Fruit fly (Drosophila melanogaster) whole organism, prepupa: ENCODE measurements around the gene pasi2.

Experiments
- Blimp-1 ChIP-seq: fragments of 200-800 bp; sonication (Bioruptor generic); optimal IDR thresholded peaks from 3 replicates; lab custom pipeline; 2017; ENCODE audit warnings: missing biosample characterization, missing genetic modification characterization, mild to moderate bottlenecking, moderate library complexity, missing genetic modification reagents
- CG11294 ChIP-seq: fragments of 200-800 bp; sonication (Bioruptor generic); IDR thresholded peaks from 2 replicates; pipeline ENCODE4 v1.3.6; 2022; ENCODE audit warnings: missing biosample characterization, missing genetic modification characterization
- CG11762 ChIP-seq: fragments of 200-800 bp; sonication (Bioruptor generic); optimal IDR thresholded peaks from 3 replicates; lab custom pipeline; 2016; ENCODE audit warnings: missing biosample characterization, missing genetic modification characterization; ENCODE audit not compliant: insufficient read depth
- CG11902 ChIP-seq: fragments of 200-800 bp; sonication (Bioruptor generic); optimal IDR thresholded peaks from 3 replicates; lab custom pipeline; 2016; ENCODE audit warnings: missing biosample characterization, missing genetic modification characterization
- CG15336 ChIP-seq: fragments of 200-800 bp; sonication (Bioruptor generic); IDR thresholded peaks from 2 replicates; pipeline ENCODE4 v1.3.6; 2022; ENCODE audit warnings: missing biosample characterization, missing genetic modification characterization
- CG1621 ChIP-seq: fragments of 200-800 bp; sonication (Bioruptor generic); optimal IDR thresholded peaks from 3 replicates; lab custom pipeline; 2018; ENCODE audit warnings: missing biosample characterization, mild to moderate bottlenecking, missing genetic modification characterization
- CG16779 ChIP-seq: fragments of 200-800 bp; sonication (Bioruptor generic); optimal IDR thresholded peaks from 3 replicates; lab custom pipeline; 2017; ENCODE audit warnings: missing biosample characterization, mild to moderate bottlenecking, missing genetic modification characterization
- CG31627 ChIP-seq: fragments of 200-800 bp; sonication (Bioruptor generic); optimal IDR thresholded peaks from 3 replicates; lab custom pipeline; 2016; ENCODE audit warnings: missing biosample characterization, missing genetic modification characterization
- CG34406 ChIP-seq: fragments of 200-800 bp; sonication (Bioruptor generic); optimal IDR thresholded peaks from 3 replicates; lab custom pipeline; 2016; ENCODE audit warnings: missing biosample characterization, missing genetic modification characterization
- CG3919 ChIP-seq: fragments of 200-800 bp; sonication (Bioruptor generic); optimal IDR thresholded peaks from 3 replicates; lab custom pipeline; 2016; ENCODE audit warnings: missing biosample characterization, missing genetic modification characterization
- CG6163 ChIP-seq: fragments of 200-800 bp; sonication (Bioruptor generic); IDR thresholded peaks from 3 replicates; pipeline ENCODE4 v1.3.6; 2022; ENCODE audit warnings: missing biosample characterization, missing genetic modification characterization
- CG6808 ChIP-seq: fragments of 200-800 bp; sonication (Bioruptor generic); optimal IDR thresholded peaks from 3 replicates; lab custom pipeline; 2017; ENCODE audit warnings: missing biosample characterization, missing genetic modification characterization, mild to moderate bottlenecking, moderate library complexity, missing genetic modification reagents
- CG6854 ChIP-seq: fragments of 200-800 bp; sonication (Bioruptor generic); optimal IDR thresholded peaks from 2 replicates; lab custom pipeline; 2017; ENCODE audit warnings: missing biosample characterization, mild to moderate bottlenecking, missing genetic modification characterization
- CG7368 ChIP-seq: fragments of 200-800 bp; sonication (Bioruptor generic); optimal IDR thresholded peaks from 3 replicates; lab custom pipeline; 2016; ENCODE audit warnings: missing biosample characterization, missing genetic modification characterization
- CG8119 ChIP-seq: fragments of 200-800 bp; sonication (Bioruptor generic); IDR thresholded peaks from 3 replicates; pipeline ENCODE4 v1.3.6; 2022; ENCODE audit warnings: missing biosample characterization, missing genetic modification characterization
- CG8319 ChIP-seq: fragments of 200-800 bp; sonication (Bioruptor generic); optimal IDR thresholded peaks from 3 replicates; lab custom pipeline; 2016; ENCODE audit warnings: missing biosample characterization, missing genetic modification characterization
- CG8632 ChIP-seq: fragments of 200-800 bp; sonication (Bioruptor generic); optimal IDR thresholded peaks from 3 replicates; lab custom pipeline; 2016; ENCODE audit warnings: missing biosample characterization, missing genetic modification characterization
- CG9139 ChIP-seq: fragments of 200-800 bp; sonication (Bioruptor generic); optimal IDR thresholded peaks from 3 replicates; lab custom pipeline; 2017; ENCODE audit warnings: missing biosample characterization, mild to moderate bottlenecking, missing genetic modification characterization
- Eip75B ChIP-seq: fragments of 200-800 bp; sonication (Bioruptor generic); optimal IDR thresholded peaks from 3 replicates; lab custom pipeline; 2016; ENCODE audit warnings: missing biosample characterization, missing genetic modification characterization
- Eip78C ChIP-seq: fragments of 200-800 bp; sonication (Bioruptor generic); peaks from one replicate; lab custom pipeline; 2016; ENCODE audit warnings: missing biosample characterization, missing genetic modification characterization
- Ets21C ChIP-seq: fragments of 200-800 bp; sonication (Bioruptor generic); optimal IDR thresholded peaks from 3 replicates; lab custom pipeline; 2016; ENCODE audit warnings: missing biosample characterization, missing genetic modification characterization
- Ets96B ChIP-seq: fragments of 200-800 bp; optimal IDR thresholded peaks from 2 replicates; lab custom pipeline; 2019; ENCODE audit warnings: missing biosample characterization, mild to moderate bottlenecking, missing genetic modification characterization, moderate library complexity
- Hr38 ChIP-seq: sonication (Bioruptor generic); optimal IDR thresholded peaks from 2 replicates; lab custom pipeline; 2016; ENCODE audit warnings: missing biosample characterization, missing genetic modification characterization
- Hr39 ChIP-seq: fragments of 200-800 bp; sonication (Bioruptor generic); optimal IDR thresholded peaks from 2 replicates; lab custom pipeline; 2016; ENCODE audit warnings: missing biosample characterization, missing genetic modification characterization
- Lpt ChIP-seq: fragments of 200-800 bp; sonication (Bioruptor generic); optimal IDR thresholded peaks from 3 replicates; lab custom pipeline; 2016; ENCODE audit warnings: missing biosample characterization, missing genetic modification characterization
- Met ChIP-seq: fragments of 200-800 bp; sonication (Bioruptor generic); optimal IDR thresholded peaks from 3 replicates; lab custom pipeline; 2016; ENCODE audit warnings: missing biosample characterization, missing genetic modification characterization
- Smox ChIP-seq: fragments of 200-800 bp; sonication (Bioruptor generic); optimal IDR thresholded peaks from 3 replicates; lab custom pipeline; 2016; ENCODE audit warnings: missing biosample characterization, missing genetic modification characterization
- Sox15 ChIP-seq: fragments of 200-800 bp; sonication (Bioruptor generic); optimal IDR thresholded peaks from 3 replicates; lab custom pipeline; 2016; ENCODE audit warnings: missing biosample characterization, missing genetic modification characterization
- achi ChIP-seq: fragments of 200-800 bp; sonication (Bioruptor generic); optimal IDR thresholded peaks from 3 replicates; lab custom pipeline; 2016; ENCODE audit warnings: missing biosample characterization, missing genetic modification characterization
- acj6 ChIP-seq: fragments of 200-800 bp; sonication (Bioruptor generic); optimal IDR thresholded peaks from 3 replicates; lab custom pipeline; 2016; ENCODE audit warnings: missing biosample characterization, missing genetic modification characterization
- dac ChIP-seq: fragments of 200-800 bp; sonication (Bioruptor generic); optimal IDR thresholded peaks from 2 replicates; lab custom pipeline; 2017; ENCODE audit warnings: missing biosample characterization, mild to moderate bottlenecking, missing genetic modification characterization
- dsx ChIP-seq: fragments of 200-800 bp; optimal IDR thresholded peaks from 3 replicates; lab custom pipeline; 2019; ENCODE audit warnings: missing biosample characterization, mild to moderate bottlenecking, missing genetic modification characterization, moderate library complexity; ENCODE audit not compliant: poor library complexity, severe bottlenecking
- eg ChIP-seq: fragments of 200-800 bp; sonication (Bioruptor generic); IDR thresholded peaks from 3 replicates; pipeline ENCODE4 v1.3.6; 2022; ENCODE audit warnings: missing biosample characterization, missing genetic modification characterization
- fd59A ChIP-seq: fragments of 200-800 bp; sonication (Bioruptor generic); optimal IDR thresholded peaks from 2 replicates; lab custom pipeline; 2017; ENCODE audit warnings: missing biosample characterization, mild to moderate bottlenecking, missing genetic modification characterization, missing genetic modification reagents
- fd85E ChIP-seq: fragments of 200-800 bp; sonication (Bioruptor generic); optimal IDR thresholded peaks from 3 replicates; lab custom pipeline; 2016; ENCODE audit warnings: missing biosample characterization, missing genetic modification characterization
- fkh ChIP-seq: fragments of 200-800 bp; sonication (Bioruptor generic); optimal IDR thresholded peaks from 3 replicates; lab custom pipeline; 2017; ENCODE audit warnings: missing biosample characterization, mild to moderate bottlenecking, missing genetic modification characterization, moderate library complexity
- lz ChIP-seq: fragments of 200-800 bp; sonication (Bioruptor generic); optimal IDR thresholded peaks from 3 replicates; lab custom pipeline; 2016; ENCODE audit warnings: missing biosample characterization, missing genetic modification characterization
- net ChIP-seq: fragments of 200-800 bp; sonication (Bioruptor generic); optimal IDR thresholded peaks from 3 replicates; lab custom pipeline; 2016; ENCODE audit warnings: missing biosample characterization, missing genetic modification characterization
- pdm3 ChIP-seq: fragments of 200-800 bp; sonication (Bioruptor generic); optimal IDR thresholded peaks from 3 replicates; lab custom pipeline; 2016; ENCODE audit warnings: missing biosample characterization, missing genetic modification characterization
- spab ChIP-seq: fragments of 200-800 bp; sonication (Bioruptor generic); optimal IDR thresholded peaks from 2 replicates; lab custom pipeline; 2017; ENCODE audit warnings: missing biosample characterization, mild to moderate bottlenecking, missing genetic modification characterization, missing genetic modification reagents
- ss ChIP-seq, 2 experiments: fragments of 200-800 bp; sonication (Bioruptor generic); optimal IDR thresholded peaks; 2 replicates in 1 of 2; 3 replicates in 1 of 2; lab custom pipeline; 2017 to 2018; ENCODE audit warnings: mild to moderate bottlenecking in 2 of 2, missing biosample characterization in 2 of 2, missing genetic modification characterization in 2 of 2, moderate library complexity in 1 of 2
- vri ChIP-seq: fragments of 200-800 bp; sonication (Bioruptor generic); optimal IDR thresholded peaks from 3 replicates; lab custom pipeline; 2016; ENCODE audit warnings: missing biosample characterization, mild to moderate bottlenecking, missing genetic modification characterization

The pasi2 gene

dm6 chr3R:9339176-9340075 is 4.5 kb downstream of the pasi2 start (continued):
- peak; percentile 61 for TF ChIP-seq CG1621
- peak; percentile 82 for TF ChIP-seq Eip75B (GFP tag; lab: Kevin White, UChicago)
- peak; percentile 19 for TF ChIP-seq CG9139 (GFP tag; lab: Kevin White, UChicago)
- TF ChIP-seq fd85E (GFP tag; lab: Kevin White, UChicago): peak; percentile 12
- peak; percentile 83 for TF ChIP-seq Ets96B (tag; lab: Kevin White, UChicago)
- peak; percentile 58 for TF ChIP-seq CG8319 (GFP tag; lab: Kevin White, UChicago)
- peak; percentile 68 for TF ChIP-seq Hr39
- TF ChIP-seq CG8119 (GFP tag; lab: Robert Waterston, UW): peak; percentile 86; the same call in 2 of the 3 replicates
- TF ChIP-seq acj6 (GFP tag; lab: Kevin White, UChicago): peak; percentile 79
- TF ChIP-seq achi (GFP tag; lab: Kevin White, UChicago): peak; percentile 75
- peak; percentile 58 for TF ChIP-seq CG34406 (GFP tag; lab: Kevin White, UChicago)
- TF ChIP-seq CG16779 (tag; lab: Kevin White, UChicago): peak; percentile 47
- TF ChIP-seq dac (GFP tag; lab: Kevin White, UChicago): peak; percentile 24
- peak; percentile 74 for TF ChIP-seq dsx
- peak; percentile 97 for TF ChIP-seq Eip78C (GFP tag; lab: Kevin White, UChicago)
- peak; percentile 5 for TF ChIP-seq vri (GFP tag; lab: Kevin White, UChicago)

- TF ChIP-seq CG1621 (no peak), lz (no peak), Smox (GFP tag; lab: Kevin White, UChicago) (no peak), CG8632 (GFP tag; lab: Kevin White, UChicago) (no peak), ss (GFP tag; optimal IDR thresholded peaks at IDR 0.05; lab: Kevin White, UChicago) (no peak), CG7368 (GFP tag; lab: Kevin White, UChicago) (no peak), CG6163 (GFP tag; lab: Robert Waterston, UW) (no peak), fkh (GFP tag; lab: Kevin White, UChicago) (no peak), CG11294 (GFP tag; lab: Robert Waterston, UW) (no peak), eg (GFP tag; lab: Robert Waterston, UW) (no peak), CG3919 (no peak), CG34406 (GFP tag; lab: Kevin White, UChicago) (no peak), CG11902 (GFP tag; lab: Kevin White, UChicago) (no peak), spab (GFP tag; lab: Kevin White, UChicago) (no peak), Met (GFP tag; lab: Kevin White, UChicago) (no peak), CG16779 (tag; lab: Kevin White, UChicago) (no peak), net (no peak), CG6854 (no peak)
These were observed 5.0 kb downstream of the pasi2 start, which contains the start of gene drn for dm6 chr3R:9340076-9340315. drn (plus strand) TSS chr3R:9340216.

dm6 chr3R:9340425-9341188 is 5.6 kb downstream of the pasi2 start:
- TF ChIP-seq Blimp-1 (GFP tag; lab: Kevin White, UChicago) (peak; percentile 82), CG31627 (GFP tag; lab: Kevin White, UChicago) (peak; percentile 77), CG11902 (GFP tag; lab: Kevin White, UChicago) (peak; percentile 69), Sox15 (GFP tag; lab: Kevin White, UChicago) (peak; percentile 77), eg (GFP tag; lab: Robert Waterston, UW) (peak; percentile 71; the same call in 2 of the 3 replicates), Ets96B (tag; lab: Kevin White, UChicago) (peak; percentile 80), CG6163 (GFP tag; lab: Robert Waterston, UW) (peak; percentile 65; the same call in 2 of the 3 replicates), Hr38 (GFP tag; lab: Kevin White, UChicago) (no peak), fd59A (GFP tag; lab: Kevin White, UChicago) (peak; percentile 75), CG8319 (GFP tag; lab: Kevin White, UChicago) (peak; percentile 75), Eip75B (GFP tag; lab: Kevin White, UChicago) (peak; percentile 73), achi (GFP tag; lab: Kevin White, UChicago) (peak; percentile 85), CG15336 (GFP tag; lab: Robert Waterston, UW) (peak; percentile 72), pdm3 (GFP tag; lab: Kevin White, UChicago) (peak; percentile 79), CG7368 (GFP tag; lab: Kevin White, UChicago) (peak; percentile 83), Eip78C (GFP tag; lab: Kevin White, UChicago) (peak; percentile 95), CG1621 (peak; percentile 74), CG8119 (GFP tag; lab: Robert Waterston, UW) (peak; percentile 79), CG16779 (tag; lab: Kevin White, UChicago) (peak; percentile 83), Hr39 (peak; percentile 84), Ets21C (GFP tag; lab: Kevin White, UChicago) (peak; percentile 68), CG9139 (GFP tag; lab: Kevin White, UChicago) (peak; percentile 79), CG6808 (GFP tag; lab: Kevin White, UChicago) (peak; percentile 81), Met (GFP tag; lab: Kevin White, UChicago) (peak; percentile 79), CG11762 (GFP tag; lab: Kevin White, UChicago) (peak; percentile 83), acj6 (GFP tag; lab: Kevin White, UChicago) (peak; percentile 87), Lpt (GFP tag; lab: Kevin White, UChicago) (peak; percentile 73)
